Worm (Caenorhabditis elegans) whole organism, L4/young adult: ENCODE data around the gene sqt-3.

Experiments
- dao-5 ChIP-seq: sonication (generic microtip); optimal IDR thresholded peaks from 2 replicates; lab custom pipeline; 2016; ENCODE audit warnings: missing genotype, missing genetic modification characterization, moderate library complexity, missing compliant biosample characterization
- him-1 ChIP-seq: sonication (generic microtip); optimal IDR thresholded peaks from 2 replicates; lab custom pipeline; 2016; ENCODE audit warnings: missing genotype, missing genetic modification reagents, missing genetic modification characterization, missing compliant biosample characterization

DNA sequence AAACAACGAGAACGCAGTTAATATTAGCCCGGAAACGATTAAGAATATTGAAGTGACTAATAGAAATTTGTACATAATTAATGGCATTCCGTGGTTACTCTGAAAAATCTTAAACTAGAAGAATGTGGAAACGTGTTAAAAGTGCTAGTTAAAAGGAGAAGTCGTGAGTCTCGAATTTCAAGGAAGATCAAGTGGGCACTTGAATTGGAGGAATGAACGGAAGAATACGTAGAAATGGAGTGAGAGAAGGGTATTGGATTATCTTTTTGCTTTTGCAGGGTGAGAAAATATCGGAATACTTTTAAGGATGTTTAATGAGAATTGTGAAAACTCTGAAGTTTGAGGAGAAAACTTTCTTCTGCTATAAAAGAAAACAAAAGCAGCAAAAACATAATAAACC, 42.3 kb upstream of the sqt-3 start, which contains the start of gene hpo-30:
- TF ChIP-seq dao-5 (tag; lab: Kevin White, UChicago) (no peak), him-1 (tag; lab: Kevin White, UChicago) (no peak)
